Worm (Caenorhabditis elegans): ENCODE measurements around the gene srbc-39.

Gene srbc-39

ce11 chrV:731330-731729 lies 22.4 kb downstream of the srbc-39 start:
- TF ChIP-seq gmeb-1 (tag; optimal IDR thresholded peaks at IDR 0.05) (peak; percentile 82), lin-11 (tag; optimal IDR thresholded peaks at IDR 0.05) (no peak), ztf-4 (tag; optimal IDR thresholded peaks at IDR 0.05) (peak; percentile 89), nhr-11 (tag; optimal IDR thresholded peaks at IDR 0.05) (no peak), C34F6.9 (tag; optimal IDR thresholded peaks at IDR 0.05) (peak; percentile 51), nhr-6 (tag; optimal IDR thresholded peaks at IDR 0.05) (peak; percentile 49), Y55F3AM.14 (GFP tag; optimal IDR thresholded peaks at IDR 0.05) (peak; percentile 94), egl-27 (tag; optimal IDR thresholded peaks at IDR 0.05) (peak; percentile 74), sma-3 (GFP tag; optimal IDR thresholded peaks at IDR 0.05) (peak; percentile 97), lsy-2 (tag; optimal IDR thresholded peaks at IDR 0.05) (peak in 1 of 2 experiments; percentile 80), sem-4 (tag; optimal IDR thresholded peaks at IDR 0.05) (peak; percentile 48), unc-62 (GFP tag; optimal IDR thresholded peaks at IDR 0.05) (peak; percentile 11), nhr-21 (tag; optimal IDR thresholded peaks at IDR 0.05) (peak; percentile 95), ZK546.5 (tag; optimal IDR thresholded peaks at IDR 0.05) (no peak), nhr-25 (tag; optimal IDR thresholded peaks at IDR 0.05) (peak; percentile 85), nhr-129 (tag; optimal IDR thresholded peaks at IDR 0.05) (peak; percentile 96), F13H6.1 (tag; optimal IDR thresholded peaks at IDR 0.05) (peak; percentile 97), nhr-10 (tag; optimal IDR thresholded peaks at IDR 0.05) (peak; percentile 13), nhr-12 (tag; optimal IDR thresholded peaks at IDR 0.05) (no peak), elt-1 (tag; optimal IDR thresholded peaks at IDR 0.05) (no peak), mab-5 (tag; optimal IDR thresholded peaks at IDR 0.05) (peak; percentile 62), dmd-4 (tag; optimal IDR thresholded peaks at IDR 0.05) (no peak), aly-2 (tag; optimal IDR thresholded peaks at IDR 0.05) (no peak), unc-39 (tag; optimal IDR thresholded peaks at IDR 0.05) (no peak), snpc-4 (tag; optimal IDR thresholded peaks at IDR 0.05) (peak; percentile 42), nhr-77 (tag; optimal IDR thresholded peaks at IDR 0.05) (peak; percentile 39), lin-13 (GFP tag; optimal IDR thresholded peaks at IDR 0.05) (peak; percentile 33), R02D3.7 (tag; optimal IDR thresholded peaks at IDR 0.05) (no peak), elt-3 (tag; optimal IDR thresholded peaks at IDR 0.05) (no peak), crh-2 (tag; optimal IDR thresholded peaks at IDR 0.05) (peak; percentile 94), ama-1 (optimal IDR thresholded peaks at IDR 0.05) (peak; percentile 82), nhr-237 (tag; optimal IDR thresholded peaks at IDR 0.05) (no peak), fos-1 (tag; optimal IDR thresholded peaks at IDR 0.05) (peak; percentile 83), sma-9 (GFP tag; optimal IDR thresholded peaks at IDR 0.05) (peak; percentile 99), sma-9 (tag; optimal IDR thresholded peaks at IDR 0.05) (peak; percentile 46), mdl-1 (tag; optimal IDR thresholded peaks at IDR 0.05) (peak; percentile 97 to 98), blmp-1 (tag; optimal IDR thresholded peaks at IDR 0.05; ENCODE audit: insufficient read depth) (peak; percentile 14)

ce11 chrV:736171-736570 lies 27.3 kb downstream of the srbc-39 start, which contains the start of gene srj-25:
srj-25 (minus strand) TSS chrV:736271.
- TF ChIP-seq nhr-12 (tag; optimal IDR thresholded peaks at IDR 0.05) (no peak), unc-39 (tag; optimal IDR thresholded peaks at IDR 0.05) (no peak), gmeb-1 (tag; optimal IDR thresholded peaks at IDR 0.05) (no peak), ceh-16 (tag; optimal IDR thresholded peaks at IDR 0.05) (no peak), sma-9 (GFP tag; optimal IDR thresholded peaks at IDR 0.05) (no peak), sma-9 (tag; optimal IDR thresholded peaks at IDR 0.05) (no peak), elt-3 (tag; optimal IDR thresholded peaks at IDR 0.05) (no peak), nhr-237 (tag; optimal IDR thresholded peaks at IDR 0.05) (no peak), ceh-82 (tag; optimal IDR thresholded peaks at IDR 0.05) (no peak)

- no peak for TF ChIP-seq aly-2 (tag; optimal IDR thresholded peaks at IDR 0.05)
- no peak for TF ChIP-seq mdl-1 (tag; optimal IDR thresholded peaks at IDR 0.05)
- no peak for TF ChIP-seq mab-5 (tag; optimal IDR thresholded peaks at IDR 0.05)
- TF ChIP-seq crh-2 (tag; optimal IDR thresholded peaks at IDR 0.05), result no peak
- no peak for TF ChIP-seq nhr-129 (tag; optimal IDR thresholded peaks at IDR 0.05)
- TF ChIP-seq elt-3 (tag; optimal IDR thresholded peaks at IDR 0.05), result no peak
- no peak for TF ChIP-seq sma-9 (GFP tag; optimal IDR thresholded peaks at IDR 0.05)
- TF ChIP-seq sma-9 (tag; optimal IDR thresholded peaks at IDR 0.05), result no peak
- no peak for TF ChIP-seq nhr-6 (tag; optimal IDR thresholded peaks at IDR 0.05)
- TF ChIP-seq nhr-21 (tag; optimal IDR thresholded peaks at IDR 0.05), result no peak
- no peak for TF ChIP-seq unc-55 (GFP tag; optimal IDR thresholded peaks at IDR 0.05)
- TF ChIP-seq egl-27 (tag; optimal IDR thresholded peaks at IDR 0.05), result no peak
- TF ChIP-seq nhr-25 (tag; optimal IDR thresholded peaks at IDR 0.05), result no peak
- TF ChIP-seq blmp-1 (tag; optimal IDR thresholded peaks at IDR 0.05; ENCODE audit: insufficient read depth), result no peak
- no peak for TF ChIP-seq nhr-237 (tag; optimal IDR thresholded peaks at IDR 0.05)
- TF ChIP-seq unc-39 (tag; optimal IDR thresholded peaks at IDR 0.05), result no peak
- TF ChIP-seq nhr-23 (tag; optimal IDR thresholded peaks at IDR 0.05), result no peak
- TF ChIP-seq dmd-4 (tag; optimal IDR thresholded peaks at IDR 0.05), result no peak
- no peak for TF ChIP-seq ztf-11 (tag; optimal IDR thresholded peaks at IDR 0.05)
- TF ChIP-seq R02D3.7 (tag; optimal IDR thresholded peaks at IDR 0.05), result no peak
Observed at ce11 chrV:738770-739169, 29.9 kb downstream of the srbc-39 start, which contains the start of gene srj-24. srj-24 (minus strand) TSS chrV:738870.
